Worm (Caenorhabditis elegans): ENCODE results near the gene hhat-1.

Gene hhat-1

DNA sequence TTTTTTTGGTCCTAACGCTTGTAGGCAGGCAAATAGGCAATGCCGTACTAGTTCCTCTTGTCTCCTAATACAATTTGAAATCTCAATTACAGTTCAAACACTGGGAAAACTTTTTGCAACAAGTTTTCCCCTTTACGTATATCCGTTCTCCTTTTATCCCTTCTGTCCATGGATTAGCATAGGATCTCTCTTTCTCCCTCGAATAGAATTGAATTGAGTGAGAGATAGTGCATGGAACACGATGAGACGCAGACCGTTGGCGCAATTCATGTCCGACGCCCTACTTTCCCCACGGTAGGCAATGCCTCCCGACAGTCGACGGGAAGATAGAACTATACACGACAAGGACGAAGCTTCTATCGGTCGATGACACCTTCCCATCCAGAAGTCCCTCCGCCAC lies at the start of gene hhat-1:
Gene hhat-1 (plus strand): TSS at position 301 of the 400 bp plus-strand sequence.
- TF ChIP-seq ama-1 (optimal IDR thresholded peaks at IDR 0.05) = no peak
- no peak for TF ChIP-seq ama-1 (GFP tag; optimal IDR thresholded peaks at IDR 0.05)
- no peak for TF ChIP-seq D2030.7 (GFP tag; IDR thresholded peaks at IDR 0.05)
- TF ChIP-seq B0261.1 (tag; optimal IDR thresholded peaks at IDR 0.05) = no peak
- no peak for TF ChIP-seq ZK185.1 (tag; optimal IDR thresholded peaks at IDR 0.05; ENCODE audit: poor library complexity, severe bottlenecking)
- no peak for TF ChIP-seq ccch-3 (GFP tag; optimal IDR thresholded peaks at IDR 0.05)
- TF ChIP-seq hmg-1.2 (GFP tag; IDR thresholded peaks at IDR 0.05) = no peak
- no peak for TF ChIP-seq egl-44 (GFP tag; IDR thresholded peaks at IDR 0.05)
- TF ChIP-seq nfyb-1 (GFP tag; IDR thresholded peaks at IDR 0.05) = no peak
- no peak for TF ChIP-seq egrh-3 (GFP tag; IDR thresholded peaks at IDR 0.05)
- no peak for TF ChIP-seq let-526 (GFP tag; IDR thresholded peaks at IDR 0.05)
- no peak for TF ChIP-seq ztf-26 (tag; optimal IDR thresholded peaks at IDR 0.05)
- no peak for TF ChIP-seq T07F8.4 (tag; optimal IDR thresholded peaks at IDR 0.05)
- TF ChIP-seq F23B12.7 (tag; optimal IDR thresholded peaks at IDR 0.05; ENCODE audit: insufficient read depth) = no peak
- TF ChIP-seq sea-2 (GFP tag; IDR thresholded peaks at IDR 0.05) = no peak
- no peak for TF ChIP-seq pha-4 (tag; optimal IDR thresholded peaks at IDR 0.05)
- no peak for TF ChIP-seq efl-1 (GFP tag; optimal IDR thresholded peaks at IDR 0.05)

DNA sequence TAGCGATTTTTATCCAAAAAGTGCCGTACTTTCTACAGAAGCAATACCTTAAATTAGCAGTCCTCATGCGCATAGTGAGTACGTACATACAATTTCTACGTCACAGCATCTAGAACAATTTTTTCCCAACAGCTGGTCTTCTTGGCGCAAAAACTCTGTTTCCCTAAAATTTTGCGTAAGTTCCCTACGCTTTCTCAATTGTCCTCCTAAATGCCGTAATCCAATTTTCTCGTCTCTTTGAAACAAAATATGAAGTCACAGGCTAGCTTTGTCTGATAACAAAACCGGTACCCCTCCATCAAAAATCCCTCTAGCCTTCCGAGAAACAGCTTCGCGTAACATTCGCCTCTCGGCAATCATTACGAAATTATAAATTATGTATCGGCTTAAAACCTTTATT lies 45.4 kb upstream of the hhat-1 start, which contains the start of gene C38C6.3:
Gene C38C6.3 (plus strand): TSS at position 301 of the 400 bp plus-strand sequence.
- TF ChIP-seq sdz-38 (tag; optimal IDR thresholded peaks at IDR 0.05) = no peak
- no peak for TF ChIP-seq nhr-27 (tag; optimal IDR thresholded peaks at IDR 0.05)
- TF ChIP-seq xnd-1 (tag; optimal IDR thresholded peaks at IDR 0.05) = no peak
- no peak for TF ChIP-seq dpff-1 (tag; optimal IDR thresholded peaks at IDR 0.05)
- TF ChIP-seq ceh-100 (GFP tag; IDR thresholded peaks at IDR 0.05) = no peak
- no peak for TF ChIP-seq lin-26 (GFP tag; IDR thresholded peaks at IDR 0.05)
- TF ChIP-seq ccch-3 (GFP tag; optimal IDR thresholded peaks at IDR 0.05) = no peak
- TF ChIP-seq ceh-40 (GFP tag; IDR thresholded peaks at IDR 0.05) = no peak
- no peak for TF ChIP-seq snpc-4 (GFP tag; optimal IDR thresholded peaks at IDR 0.05)
- no peak for TF ChIP-seq snpc-4 (tag; optimal IDR thresholded peaks at IDR 0.05)
- TF ChIP-seq ceh-91 (GFP tag; IDR thresholded peaks at IDR 0.05) = no peak
- TF ChIP-seq madf-3 (GFP tag; IDR thresholded peaks at IDR 0.05) = no peak
- no peak for TF ChIP-seq rcor-1 (GFP tag; IDR thresholded peaks at IDR 0.05)
- no peak for TF ChIP-seq Y67H2A.10 (GFP tag; conservative IDR thresholded peaks at IDR 0.05)
- no peak for TF ChIP-seq ets-4 (GFP tag; optimal IDR thresholded peaks at IDR 0.05)
- no peak for TF ChIP-seq nhr-80 (tag; optimal IDR thresholded peaks at IDR 0.05)

DNA sequence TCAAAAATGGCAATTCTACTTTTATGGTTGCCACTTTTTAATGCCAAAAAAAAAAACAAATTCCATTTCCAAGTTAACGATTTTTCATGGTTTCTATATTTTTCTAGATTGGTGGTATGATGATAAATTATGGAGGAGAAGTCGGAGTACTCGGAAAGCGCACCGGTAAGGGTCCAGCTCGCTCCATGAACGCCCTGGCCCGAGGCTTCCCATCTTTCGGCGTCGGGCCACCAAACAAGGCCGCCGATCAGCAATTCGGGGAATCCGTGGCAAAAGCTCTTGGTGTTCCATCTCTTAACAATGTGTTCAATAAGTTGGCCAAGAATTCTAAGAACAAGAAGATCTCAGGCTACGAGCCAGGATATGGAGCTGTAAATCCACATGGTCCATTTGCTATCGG lies 44.2 kb upstream of the hhat-1 start:
- no peak for TF ChIP-seq ztf-22 (GFP tag; optimal IDR thresholded peaks at IDR 0.05)
- TF ChIP-seq zfh-2 (GFP tag; conservative IDR thresholded peaks at IDR 0.05) = peak; percentile 66
- TF ChIP-seq fkh-3 (tag; optimal IDR thresholded peaks at IDR 0.05) = no peak

DNA sequence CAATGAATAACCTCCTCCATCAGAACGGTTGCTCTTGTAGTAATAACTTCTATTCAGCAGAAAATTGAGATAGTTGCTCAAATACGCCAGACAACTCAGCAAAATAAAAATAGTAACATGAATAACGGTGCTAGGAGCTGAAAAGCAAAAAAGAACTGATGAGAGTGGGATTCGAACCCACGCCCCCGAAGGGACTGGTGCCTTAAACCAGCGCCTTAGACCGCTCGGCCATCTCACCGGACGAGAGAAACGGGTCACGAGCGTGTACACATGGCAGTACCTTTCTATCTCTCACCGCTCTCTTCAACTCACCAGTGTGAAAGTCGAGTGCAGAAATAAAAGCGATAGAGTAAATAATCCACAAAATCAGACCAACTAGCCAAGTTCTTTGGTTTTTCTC lies 43.1 kb upstream of the hhat-1 start:
- TF ChIP-seq C06A6.2 (GFP tag; conservative IDR thresholded peaks at IDR 0.05) = peak; percentile 35; the same call in 1 of the 2 replicates
- no peak for TF ChIP-seq snpc-3.4 (tag; optimal IDR thresholded peaks at IDR 0.05)
- peak; percentile 35 for TF ChIP-seq attf-5 (GFP tag; optimal IDR thresholded peaks at IDR 0.05)
- TF ChIP-seq fkh-3 (tag; optimal IDR thresholded peaks at IDR 0.05) = no peak
- no peak for TF ChIP-seq Y79H2A.3 (GFP tag; conservative IDR thresholded peaks at IDR 0.05)
- no peak for TF ChIP-seq ztf-3 (GFP tag; optimal IDR thresholded peaks at IDR 0.05)
- no peak for TF ChIP-seq ztf-26 (tag; optimal IDR thresholded peaks at IDR 0.05)
- no peak for TF ChIP-seq Y53F4B.3 (GFP tag; IDR thresholded peaks at IDR 0.05)
- TF ChIP-seq hmg-1.2 (GFP tag; IDR thresholded peaks at IDR 0.05) = peak; percentile 72
- peak; percentile 32 for TF ChIP-seq ZK185.1 (tag; optimal IDR thresholded peaks at IDR 0.05; ENCODE audit: poor library complexity, severe bottlenecking)
- no peak for TF ChIP-seq let-526 (GFP tag; IDR thresholded peaks at IDR 0.05)
- TF ChIP-seq dox-1 (GFP tag; IDR thresholded peaks at IDR 0.05) = peak; percentile 55
- TF ChIP-seq chd-7 (tag; optimal IDR thresholded peaks at IDR 0.05) = no peak
- TF ChIP-seq ztf-25 (GFP tag; IDR thresholded peaks at IDR 0.05) = peak; percentile 68; the same call in 1 of the 2 replicates
- TF ChIP-seq F52B5.7 (tag; optimal IDR thresholded peaks at IDR 0.05) = no peak
- TF ChIP-seq sea-2 (GFP tag; IDR thresholded peaks at IDR 0.05) = no peak
- no peak for TF ChIP-seq lin-54 (GFP tag; optimal IDR thresholded peaks at IDR 0.05)
- 0 out of 2 replicates have a peak, but pooled peaks have one; percentile 38 for TF ChIP-seq zfh-2 (GFP tag; conservative IDR thresholded peaks at IDR 0.05)
